Fruit fly (Drosophila melanogaster) whole organism, embryonic: Measurements from ENCODE around the gene Ir93a.
A peak's percentile ranks its signal among the peaks of the same experiment; 100 is the strongest.

Experiments
- CG10209 ChIP-seq: fragments of 200-800 bp; sonication (Bioruptor generic); optimal IDR thresholded peaks from 3 replicates; lab custom pipeline; 2017; ENCODE audit warnings: missing biosample characterization, mild to moderate bottlenecking, missing genetic modification characterization, missing genetic modification reagents
- CG10366 ChIP-seq: fragments of 200-800 bp; sonication (Bioruptor generic); IDR thresholded peaks from 2 replicates; pipeline ENCODE4 v1.3.6; 2022; ENCODE audit warnings: missing biosample characterization, missing genetic modification characterization
- CG10543 ChIP-seq: fragments of 200-800 bp; sonication (Bioruptor generic); optimal IDR thresholded peaks from 3 replicates; lab custom pipeline; 2017; ENCODE audit warnings: missing biosample characterization, mild to moderate bottlenecking, missing genetic modification characterization, moderate library complexity
- CG12236 ChIP-seq: fragments of 200-800 bp; sonication (Bioruptor generic); optimal IDR thresholded peaks from 2 replicates; lab custom pipeline; 2016; ENCODE audit warnings: missing biosample characterization, missing genetic modification characterization
- CG13894 ChIP-seq: fragments of 200-800 bp; sonication (Bioruptor generic); optimal IDR thresholded peaks from 3 replicates; lab custom pipeline; 2018; ENCODE audit warnings: missing biosample characterization, mild to moderate bottlenecking, missing genetic modification characterization, moderate library complexity
- CG14965 ChIP-seq: fragments of 200-800 bp; sonication (Bioruptor generic); optimal IDR thresholded peaks from 2 replicates; lab custom pipeline; 2016; ENCODE audit warnings: missing biosample characterization, missing genetic modification characterization, borderline replicate concordance
- CG15011 ChIP-seq: fragments of 200-800 bp; sonication (Bioruptor generic); optimal IDR thresholded peaks from 3 replicates; lab custom pipeline; 2018; ENCODE audit warnings: missing biosample characterization, mild to moderate bottlenecking, missing genetic modification characterization
- CG17568 ChIP-seq: fragments of 200-800 bp; sonication (Bioruptor generic); optimal IDR thresholded peaks from 2 replicates; lab custom pipeline; 2018; ENCODE audit warnings: missing biosample characterization, mild to moderate bottlenecking, missing genetic modification characterization, moderate library complexity
- CG2120 ChIP-seq: fragments of 200-800 bp; sonication (Bioruptor generic); optimal IDR thresholded peaks from 3 replicates; lab custom pipeline; 2016; ENCODE audit warnings: missing biosample characterization, missing genetic modification characterization
- CG2129 ChIP-seq: fragments of 200-800 bp; sonication (Bioruptor generic); IDR thresholded peaks from 2 replicates; pipeline ENCODE4 v1.3.6; 2022; ENCODE audit warnings: missing biosample characterization, missing genetic modification characterization; ENCODE audit not compliant: partially characterized antibody
- CG2875 ChIP-seq: fragments of 200-800 bp; sonication (Bioruptor generic); optimal IDR thresholded peaks from 2 replicates; lab custom pipeline; 2017; ENCODE audit warnings: missing biosample characterization, mild to moderate bottlenecking, missing genetic modification characterization, missing genetic modification reagents
- CG4820 ChIP-seq: fragments of 200-800 bp; sonication (Bioruptor generic); optimal IDR thresholded peaks from 3 replicates; lab custom pipeline; 2016; ENCODE audit warnings: missing biosample characterization, missing genetic modification characterization
- CG8359 ChIP-seq: fragments of 200-800 bp; sonication (Bioruptor generic); optimal IDR thresholded peaks from 2 replicates; lab custom pipeline; 2017; ENCODE audit warnings: missing biosample characterization, mild to moderate bottlenecking, missing genetic modification characterization, borderline replicate concordance
- CG9876 ChIP-seq: fragments of 200-800 bp; sonication (Bioruptor generic); optimal IDR thresholded peaks from 2 replicates; lab custom pipeline; 2016; ENCODE audit warnings: missing biosample characterization, missing genetic modification characterization
- CG9932 ChIP-seq: fragments of 200-800 bp; sonication (Bioruptor generic); IDR thresholded peaks from 2 replicates; pipeline ENCODE4 v1.3.6; 2022; ENCODE audit warnings: missing biosample characterization, missing genetic modification characterization
- CoRest ChIP-seq: fragments of 200-800 bp; sonication (Bioruptor generic); optimal IDR thresholded peaks from 3 replicates; lab custom pipeline; 2018; ENCODE audit warnings: missing biosample characterization, mild to moderate bottlenecking, missing genetic modification characterization, moderate library complexity
- D ChIP-seq, 2 experiments: fragments of 200-800 bp in 1 of 2; fragments of >200 bp in 1 of 2; sonication (Bioruptor generic) in 1 of 2; optimal IDR thresholded peaks; 2 replicates in 1 of 2; 3 replicates in 1 of 2; lab custom pipeline; 2017; ENCODE audit warnings: mild to moderate bottlenecking in 1 of 2, missing biosample characterization in 1 of 2, missing genetic modification characterization in 1 of 2, missing genetic modification reagents in 1 of 2
- Deaf1 ChIP-seq: fragments of 200-800 bp; optimal IDR thresholded peaks from 3 replicates; lab custom pipeline; 2019; ENCODE audit warnings: missing biosample characterization, mild to moderate bottlenecking, missing genetic modification characterization, moderate library complexity
- Dfd ChIP-seq, 2 experiments: fragments of >200 bp; optimal IDR thresholded peaks; 2 replicates each; lab custom pipeline; 2017; ENCODE audit warnings: missing biosample characterization in 2 of 2, missing genetic modification characterization in 2 of 2
- Dip2 ChIP-seq: fragments of 200-800 bp; sonication (Bioruptor generic); IDR thresholded peaks from 2 replicates; pipeline ENCODE4 v1.3.6; 2022; ENCODE audit warnings: missing biosample characterization, missing genetic modification characterization
- MESR4 ChIP-seq: fragments of 200-800 bp; sonication (Bioruptor generic); optimal IDR thresholded peaks from 2 replicates; lab custom pipeline; 2018; ENCODE audit warnings: missing biosample characterization, mild to moderate bottlenecking, missing genetic modification characterization, moderate library complexity
- Oli ChIP-seq: fragments of 200-800 bp; sonication (Bioruptor generic); optimal IDR thresholded peaks from 2 replicates; lab custom pipeline; 2018; ENCODE audit warnings: missing biosample characterization, mild to moderate bottlenecking, missing genetic modification characterization, moderate library complexity
- Sin3A ChIP-seq: fragments of >200 bp; optimal IDR thresholded peaks from 2 replicates; lab custom pipeline; 2018
- Sry-β ChIP-seq: fragments of 200-800 bp; sonication (Bioruptor generic); optimal IDR thresholded peaks from 2 replicates; lab custom pipeline; 2018; ENCODE audit warnings: missing biosample characterization, mild to moderate bottlenecking, missing genetic modification characterization, moderate library complexity
- aop ChIP-seq: fragments of 200-800 bp; sonication (Bioruptor generic); IDR thresholded peaks from 2 replicates; pipeline ENCODE4 v1.3.6; 2022; ENCODE audit warnings: missing biosample characterization, missing genetic modification characterization
- ara ChIP-seq: fragments of 200-800 bp; sonication (Bioruptor generic); IDR thresholded peaks from 2 replicates; pipeline ENCODE4 v1.3.6; 2022; ENCODE audit warnings: missing biosample characterization, missing genetic modification characterization
- bbx ChIP-seq: fragments of 200-800 bp; sonication (Bioruptor generic); IDR thresholded peaks from 2 replicates; pipeline ENCODE4 v1.3.6; 2022; ENCODE audit warnings: missing biosample characterization, missing genetic modification characterization; ENCODE audit not compliant: partially characterized antibody
- br ChIP-seq: fragments of >200 bp; optimal IDR thresholded peaks from 2 replicates; lab custom pipeline; 2017
- danr ChIP-seq: fragments of 200-800 bp; sonication (Bioruptor generic); IDR thresholded peaks from 2 replicates; pipeline ENCODE4 v1.3.6; 2022; ENCODE audit warnings: missing biosample characterization, missing genetic modification characterization
- gfzf ChIP-seq: fragments of 200-800 bp; sonication (Bioruptor generic); optimal IDR thresholded peaks from 2 replicates; lab custom pipeline; 2016; ENCODE audit warnings: missing biosample characterization, mild to moderate bottlenecking, missing genetic modification characterization, moderate library complexity
- hth ChIP-seq: fragments of >200 bp; optimal IDR thresholded peaks from 2 replicates; lab custom pipeline; 2017; ENCODE audit warnings: inconsistent platforms
- kay ChIP-seq: fragments of 200-800 bp; sonication (Bioruptor generic); optimal IDR thresholded peaks from 2 replicates; lab custom pipeline; 2016; ENCODE audit warnings: missing biosample characterization, missing genetic modification characterization
- klu ChIP-seq: fragments of 200-800 bp; sonication (Bioruptor generic); IDR thresholded peaks from 2 replicates; pipeline ENCODE4 v1.3.6; 2022; ENCODE audit warnings: missing biosample characterization, missing genetic modification characterization
- knrl ChIP-seq: fragments of 200-800 bp; sonication (Bioruptor generic); IDR thresholded peaks from 3 replicates; pipeline ENCODE4 v1.3.6; 2022; ENCODE audit warnings: missing biosample characterization, missing genetic modification characterization; ENCODE audit not compliant: partially characterized antibody
- lbe ChIP-seq: fragments of 200-800 bp; sonication (Bioruptor generic); optimal IDR thresholded peaks from 2 replicates; lab custom pipeline; 2016; ENCODE audit warnings: missing biosample characterization, mild to moderate bottlenecking, missing genetic modification characterization
- lilli ChIP-seq: fragments of 200-800 bp; sonication (Bioruptor generic); optimal IDR thresholded peaks from 3 replicates; lab custom pipeline; 2016; ENCODE audit warnings: missing biosample characterization, missing genetic modification characterization
- nmo ChIP-seq: fragments of 200-800 bp; sonication (Bioruptor generic); optimal IDR thresholded peaks from 2 replicates; lab custom pipeline; 2018; ENCODE audit warnings: missing biosample characterization, mild to moderate bottlenecking, missing genetic modification characterization, moderate library complexity
- pho ChIP-seq: fragments of 200-800 bp; sonication (Bioruptor generic); optimal IDR thresholded peaks from 2 replicates; lab custom pipeline; 2016; ENCODE audit warnings: missing biosample characterization, missing genetic modification characterization
- psq ChIP-seq: fragments of 200-800 bp; sonication (Bioruptor generic); optimal IDR thresholded peaks from 2 replicates; lab custom pipeline; 2017; ENCODE audit warnings: missing biosample characterization, missing genetic modification characterization
- shn ChIP-seq: fragments of 200-800 bp; sonication (Bioruptor generic); optimal IDR thresholded peaks from 3 replicates; lab custom pipeline; 2016; ENCODE audit warnings: missing biosample characterization, missing genetic modification characterization
- toy ChIP-seq: fragments of 200-800 bp; sonication (Bioruptor generic); IDR thresholded peaks from 2 replicates; pipeline ENCODE4 v1.3.6; 2022; ENCODE audit warnings: missing biosample characterization, missing genetic modification characterization
- trh ChIP-seq: fragments of 200-800 bp; sonication (Bioruptor generic); optimal IDR thresholded peaks from 2 replicates; lab custom pipeline; 2016; ENCODE audit warnings: missing biosample characterization, missing genetic modification characterization

The Ir93a gene

dm6 chr3R:20832689-20833524, 26.8 kb downstream of the Ir93a start, which contains the start of gene Synd (continued):
- TF ChIP-seq toy (GFP tag; lab: Robert Waterston, UW) = no peak
- TF ChIP-seq Deaf1 (tag; lab: Kevin White, UChicago) = peak; percentile 68
- no peak for TF ChIP-seq CG2129 (GFP tag; lab: Robert Waterston, UW)
- TF ChIP-seq Dfd (GFP tag; optimal IDR thresholded peaks at IDR 0.05; lab: Kevin White, UChicago) = no peak
- TF ChIP-seq CG10543 (GFP tag; lab: Kevin White, UChicago) = peak; percentile 68
- no peak for TF ChIP-seq ara
- no peak for TF ChIP-seq CoRest (tag; lab: Kevin White, UChicago)
- no peak for TF ChIP-seq psq (GFP tag; lab: Kevin White, UChicago)
- TF ChIP-seq CG9876 (GFP tag; lab: Kevin White, UChicago) = no peak
- no peak for TF ChIP-seq pho (GFP tag; lab: Kevin White, UChicago)
- TF ChIP-seq gfzf = peak; percentile 85
- no peak for TF ChIP-seq CG15011 (GFP tag; lab: Kevin White, UChicago)
- TF ChIP-seq knrl (GFP tag; lab: Robert Waterston, UW) = peak; percentile 31; the same call in 1 of the 3 replicates
- no peak for TF ChIP-seq shn (GFP tag; lab: Kevin White, UChicago)
- TF ChIP-seq bbx = no peak
- TF ChIP-seq Sin3A (lab: Kevin White, UChicago) = peak; percentile 23
- no peak for TF ChIP-seq CG14965 (GFP tag; lab: Kevin White, UChicago)
- no peak for TF ChIP-seq br (lab: Kevin White, UChicago)
- TF ChIP-seq CG13894 = peak; percentile 3
- TF ChIP-seq Sry-β (GFP tag; lab: Kevin White, UChicago) = no peak
- peak; percentile 53 for TF ChIP-seq CG2120 (GFP tag; lab: Kevin White, UChicago)
- TF ChIP-seq Oli = no peak
- TF ChIP-seq klu (GFP tag; lab: Robert Waterston, UW) = no peak
- TF ChIP-seq nmo (GFP tag; lab: Kevin White, UChicago) = peak; percentile 56
- peak; percentile 18 for TF ChIP-seq lilli
- TF ChIP-seq Dip2 (GFP tag; lab: Robert Waterston, UW) = no peak
- TF ChIP-seq trh (GFP tag; lab: Kevin White, UChicago) = no peak
- no peak for TF ChIP-seq CG12236 (GFP tag; lab: Kevin White, UChicago)
- no peak for TF ChIP-seq CG8359 (GFP tag; lab: Kevin White, UChicago)
- TF ChIP-seq aop (GFP tag; lab: Robert Waterston, UW) = no peak
- no peak for TF ChIP-seq CG2875 (GFP tag; lab: Kevin White, UChicago)
- TF ChIP-seq kay = no peak
- TF ChIP-seq lbe (GFP tag; lab: Kevin White, UChicago) = no peak
- peak; percentile 43 for TF ChIP-seq CG17568 (GFP tag; lab: Kevin White, UChicago)
- TF ChIP-seq hth = no peak
- TF ChIP-seq CG10366 (GFP tag; lab: Robert Waterston, UW) = no peak
- TF ChIP-seq CG10209 (GFP tag; lab: Kevin White, UChicago) = no peak
- no peak for TF ChIP-seq danr (GFP tag; lab: Robert Waterston, UW)
- no peak for TF ChIP-seq D (optimal IDR thresholded peaks at IDR 0.05; lab: Kevin White, UChicago)
- peak; percentile 43 for TF ChIP-seq D (GFP tag; optimal IDR thresholded peaks at IDR 0.05; lab: Kevin White, UChicago)
- TF ChIP-seq CG9932 (GFP tag; lab: Robert Waterston, UW) = no peak
- TF ChIP-seq MESR4 (GFP tag; lab: Kevin White, UChicago) = peak; percentile 92
- no peak for TF ChIP-seq CG4820 (GFP tag; lab: Kevin White, UChicago)
- TF ChIP-seq, all 482 proteins: peak for 148
